Fruit fly (Drosophila melanogaster): ENCODE measurements around the gene Nop56.

Nop56 gene

DNA sequence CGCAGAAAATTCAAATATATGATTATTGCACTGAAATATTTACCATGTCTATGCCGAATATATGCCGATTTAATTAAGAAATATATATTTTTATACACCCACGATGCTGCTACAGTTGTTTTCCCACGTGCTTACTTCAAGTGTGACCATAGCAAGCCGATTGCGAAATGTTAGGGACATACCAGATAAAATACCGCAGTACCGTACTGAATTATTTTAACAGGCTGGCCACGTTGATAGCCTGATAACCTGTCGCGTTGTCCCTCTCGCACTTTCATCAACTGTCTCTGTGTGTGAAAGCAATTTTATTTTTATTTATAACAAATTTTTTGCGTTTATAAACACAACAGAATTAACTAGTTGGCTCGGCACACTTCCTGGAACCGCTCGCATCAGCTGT, at the start of gene Nop56, which contains the start of gene mats:
Nop56 (minus strand) TSS at position 158 of the 400 bp plus-strand sequence.
mats (plus strand) TSS at position 251 of the 400 bp plus-strand sequence.
- TF ChIP-seq Sin3A (optimal IDR thresholded peaks at IDR 0.05) (no peak), Myc (optimal IDR thresholded peaks at IDR 0.05) (no peak)

DNA sequence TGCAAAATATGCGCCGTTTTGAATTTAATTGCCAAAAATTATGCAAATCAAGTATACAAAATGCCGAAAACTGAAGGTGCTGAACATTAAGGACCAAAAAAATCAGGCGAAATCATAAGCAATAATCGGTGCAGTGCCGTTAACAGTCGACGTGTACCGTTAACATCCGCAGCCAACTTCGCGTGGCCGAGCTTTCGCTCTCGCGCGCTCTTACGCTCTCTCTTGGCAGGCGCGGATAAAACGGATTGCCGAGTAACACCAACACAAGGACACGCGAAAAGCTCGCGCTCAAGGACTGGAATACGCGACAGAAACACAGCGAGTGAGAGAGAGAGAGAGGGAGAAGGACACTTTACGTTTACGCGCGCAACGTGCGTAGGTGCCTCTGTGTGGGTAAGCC, 49.2 kb upstream of the Nop56 start:
- TF ChIP-seq insv (optimal IDR thresholded peaks at IDR 0.05) = no peak

DNA sequence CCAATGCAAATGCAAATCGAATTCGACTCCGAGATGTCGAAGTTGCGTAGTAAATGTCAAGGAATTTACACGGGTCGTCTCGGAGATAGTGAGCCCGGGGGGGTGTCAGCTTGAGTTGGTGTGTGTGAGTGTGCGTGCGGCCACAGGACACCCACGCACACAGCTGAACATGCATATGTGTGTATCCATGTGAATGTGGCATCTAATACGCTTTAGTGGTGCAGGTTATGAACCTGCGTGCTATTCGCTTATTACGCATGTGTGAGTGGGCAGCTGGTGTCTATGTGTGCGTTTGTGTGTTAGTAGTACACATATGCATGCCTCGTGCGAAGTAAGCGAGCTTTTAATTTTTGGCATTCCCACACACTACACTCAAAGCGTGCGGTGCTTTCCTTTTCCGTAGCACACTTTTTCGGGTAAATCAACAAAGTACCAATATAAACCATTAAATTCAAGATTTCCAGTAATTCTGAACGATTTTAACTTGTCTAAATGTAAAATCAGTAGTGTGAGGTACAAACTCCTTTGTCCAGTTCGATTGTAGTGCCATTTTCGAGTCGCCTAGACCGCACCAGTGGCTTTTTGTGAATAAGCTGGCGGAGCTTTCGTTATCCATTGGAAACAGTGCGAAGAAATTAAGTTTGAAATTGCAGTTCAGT, 48.1 kb upstream of the Nop56 start:
- TF ChIP-seq ttk (optimal IDR thresholded peaks at IDR 0.05) (no peak), Myc (optimal IDR thresholded peaks at IDR 0.05) (no peak), psq (optimal IDR thresholded peaks at IDR 0.05) (no peak), insv (optimal IDR thresholded peaks at IDR 0.05) (no peak), Sin3A (optimal IDR thresholded peaks at IDR 0.05) (no peak), h (optimal IDR thresholded peaks at IDR 0.05) (no peak)

DNA sequence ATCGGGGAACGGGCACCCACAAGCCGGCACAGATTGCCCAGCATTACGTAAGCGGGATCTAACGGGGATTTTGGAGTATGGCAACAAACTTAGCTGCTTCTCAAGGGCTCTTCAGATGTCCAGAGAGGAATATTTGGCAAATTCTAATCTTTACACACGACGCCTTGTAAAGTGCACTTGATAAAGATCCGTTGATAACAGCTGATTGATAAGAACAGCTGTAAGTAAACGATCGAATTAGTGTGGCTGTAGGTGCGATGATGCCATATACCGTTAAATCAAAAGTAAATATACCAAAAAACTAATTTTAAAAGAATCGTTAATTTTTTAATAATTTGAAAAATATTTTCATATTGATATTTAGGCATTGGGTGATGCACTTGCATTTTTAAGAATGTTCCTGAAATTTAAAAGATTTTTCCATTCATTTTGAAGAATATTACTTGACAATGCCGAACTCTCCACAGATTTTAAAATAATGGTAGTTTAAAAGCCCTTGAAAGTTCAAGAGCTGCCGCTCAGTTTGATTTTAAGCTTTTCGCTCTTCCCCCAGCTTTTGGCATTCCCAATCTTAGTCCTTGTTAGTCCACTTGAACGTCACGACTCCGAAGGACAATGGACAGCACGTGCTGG, 47.2 kb upstream of the Nop56 start, which contains the start of the genes CG5377 and Nrx-1:
CG5377 (minus strand) TSS at position 219 of the 633 bp plus-strand sequence.
Nrx-1 (plus strand) TSS at position 574 of the 633 bp plus-strand sequence.
- TF ChIP-seq h (optimal IDR thresholded peaks at IDR 0.05) (no peak), psq (optimal IDR thresholded peaks at IDR 0.05) (no peak), Sin3A (optimal IDR thresholded peaks at IDR 0.05) (no peak), ttk (optimal IDR thresholded peaks at IDR 0.05) (no peak), insv (optimal IDR thresholded peaks at IDR 0.05) (no peak), Myc (optimal IDR thresholded peaks at IDR 0.05) (no peak)

DNA sequence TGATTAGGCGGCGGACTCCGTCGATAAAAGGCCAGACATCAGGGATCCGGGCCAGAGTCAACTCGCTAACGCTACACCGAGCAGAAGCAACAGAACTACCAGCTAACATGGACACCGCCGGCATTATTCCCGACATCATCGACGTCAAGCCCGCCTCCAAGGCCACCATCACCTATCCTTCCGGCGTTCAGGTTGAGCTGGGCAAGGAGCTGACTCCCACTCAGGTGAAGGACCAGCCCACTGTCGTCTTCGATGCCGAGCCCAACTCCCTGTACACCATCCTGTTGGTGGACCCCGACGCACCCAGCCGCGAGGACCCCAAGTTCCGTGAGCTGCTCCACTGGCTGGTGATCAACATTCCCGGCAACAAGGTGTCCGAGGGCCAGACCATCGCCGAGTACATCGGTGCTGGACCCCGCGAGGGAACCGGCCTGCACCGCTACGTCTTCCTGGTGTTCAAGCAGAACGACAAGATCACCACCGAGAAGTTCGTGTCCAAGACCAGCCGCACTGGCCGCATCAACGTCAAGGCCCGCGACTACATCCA, 45.2 kb upstream of the Nop56 start, which contains the start of gene Pebp1:
Pebp1 (plus strand) TSS at position 51 of the 547 bp plus-strand sequence.
- TF ChIP-seq insv (optimal IDR thresholded peaks at IDR 0.05) (no peak), psq (optimal IDR thresholded peaks at IDR 0.05) (no peak), Sin3A (optimal IDR thresholded peaks at IDR 0.05) (no peak), Myc (optimal IDR thresholded peaks at IDR 0.05) (no peak), ttk (optimal IDR thresholded peaks at IDR 0.05) (no peak), h (optimal IDR thresholded peaks at IDR 0.05) (no peak)

DNA sequence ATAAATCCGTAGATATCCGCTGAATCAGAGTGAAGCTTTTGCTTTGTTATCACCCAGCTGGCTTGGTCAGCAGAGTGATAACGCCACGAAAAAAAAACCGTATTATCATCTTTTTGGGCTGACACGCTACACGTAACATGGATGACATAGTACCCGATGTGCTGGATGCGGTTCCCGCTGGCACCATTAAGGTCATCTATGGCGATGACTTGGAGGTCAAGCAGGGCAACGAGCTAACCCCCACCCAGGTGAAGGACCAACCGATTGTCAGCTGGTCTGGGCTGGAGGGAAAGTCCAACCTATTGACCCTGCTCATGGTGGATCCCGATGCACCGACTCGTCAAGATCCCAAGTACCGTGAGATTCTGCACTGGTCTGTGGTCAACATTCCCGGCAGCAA, 44.3 kb upstream of the Nop56 start:
- no peak for TF ChIP-seq h (optimal IDR thresholded peaks at IDR 0.05)
- no peak for TF ChIP-seq insv (optimal IDR thresholded peaks at IDR 0.05)
- no peak for TF ChIP-seq Myc (optimal IDR thresholded peaks at IDR 0.05)
- TF ChIP-seq ttk (optimal IDR thresholded peaks at IDR 0.05) = no peak
- TF ChIP-seq psq (optimal IDR thresholded peaks at IDR 0.05) = no peak
- TF ChIP-seq Sin3A (optimal IDR thresholded peaks at IDR 0.05) = no peak

DNA sequence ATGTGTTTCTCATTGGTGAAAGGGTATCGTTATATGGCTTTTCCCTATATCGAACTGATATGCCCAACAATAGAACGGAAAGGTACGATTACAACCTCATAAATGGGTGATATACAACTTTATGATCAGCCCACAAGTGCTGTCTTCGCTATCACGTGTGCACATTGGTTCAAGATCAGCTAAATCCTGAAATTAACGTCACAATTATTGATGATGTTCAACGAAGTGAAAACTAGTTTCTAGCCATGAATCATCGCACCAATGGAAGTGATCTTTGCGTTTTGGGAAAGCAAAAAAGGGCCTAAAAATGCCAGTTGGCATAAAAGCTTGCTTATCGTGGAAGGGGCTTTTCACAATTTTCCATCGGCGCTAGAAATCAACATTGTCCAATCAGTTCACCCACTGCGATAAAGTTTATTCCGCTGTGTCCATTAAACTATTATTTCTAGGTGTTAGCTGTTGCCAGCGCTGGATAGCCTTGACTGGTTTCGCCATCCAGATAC, 43.8 kb upstream of the Nop56 start, which contains the start of gene CG7054:
CG7054 (plus strand) TSS at position 375 of the 503 bp plus-strand sequence.
- no peak for TF ChIP-seq insv (optimal IDR thresholded peaks at IDR 0.05)
- TF ChIP-seq ttk (optimal IDR thresholded peaks at IDR 0.05) = no peak
- TF ChIP-seq Sin3A (optimal IDR thresholded peaks at IDR 0.05) = no peak
- TF ChIP-seq Myc (optimal IDR thresholded peaks at IDR 0.05) = no peak
- no peak for TF ChIP-seq psq (optimal IDR thresholded peaks at IDR 0.05)
- no peak for TF ChIP-seq h (optimal IDR thresholded peaks at IDR 0.05)

DNA sequence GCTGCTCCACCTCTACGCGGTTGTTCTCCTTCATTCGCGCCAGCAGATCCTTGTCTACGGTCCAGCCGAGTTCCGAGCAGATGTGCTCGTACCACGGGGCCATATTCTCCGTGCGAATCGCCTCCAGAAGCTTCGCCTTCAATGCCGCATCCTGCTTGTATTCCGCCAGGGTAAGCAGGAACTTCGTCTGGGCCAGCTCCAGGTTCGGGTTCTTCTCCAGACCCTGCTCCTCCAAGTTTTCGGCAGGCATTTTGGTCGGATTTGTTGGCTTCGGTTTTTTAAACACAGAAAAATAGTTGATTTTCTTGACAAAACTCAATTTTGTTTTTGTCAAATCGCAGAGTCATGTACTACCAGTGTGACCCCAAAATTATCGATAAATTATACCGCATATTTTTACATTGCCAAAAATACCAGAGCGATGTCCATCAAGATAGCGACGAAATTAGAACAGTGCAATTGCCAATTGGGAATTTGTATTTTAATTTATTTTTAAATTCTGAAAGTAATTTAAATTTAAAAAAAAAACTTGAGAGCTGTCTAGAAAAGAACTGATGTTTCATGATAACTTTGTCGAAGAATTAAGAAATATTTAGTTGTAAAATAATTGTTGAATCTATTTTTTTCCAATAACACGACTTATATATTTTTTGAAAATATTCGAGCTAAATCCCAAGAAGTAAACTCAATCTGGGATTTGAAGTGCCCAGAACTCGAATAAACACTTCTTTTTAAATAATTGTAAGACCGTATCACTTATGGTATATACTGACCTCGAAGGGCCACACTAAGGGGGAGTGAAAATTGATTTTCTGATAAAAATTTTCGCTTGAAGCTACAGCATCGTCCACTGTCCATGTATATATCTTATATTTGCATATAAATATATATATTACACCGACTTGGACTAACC, 41.1 kb upstream of the Nop56 start, which contains the start of the genes Rpn7 and AP-2mu:
Rpn7 (minus strand) TSS at position 382 of the 913 bp plus-strand sequence.
AP-2mu (plus strand) TSS at position 783 of the 913 bp plus-strand sequence.
- no peak for TF ChIP-seq ttk (optimal IDR thresholded peaks at IDR 0.05)
- TF ChIP-seq Sin3A (optimal IDR thresholded peaks at IDR 0.05) = no peak
- TF ChIP-seq Myc (optimal IDR thresholded peaks at IDR 0.05) = no peak
- TF ChIP-seq h (optimal IDR thresholded peaks at IDR 0.05) = no peak
- TF ChIP-seq insv (optimal IDR thresholded peaks at IDR 0.05) = no peak
- TF ChIP-seq psq (optimal IDR thresholded peaks at IDR 0.05) = no peak

DNA sequence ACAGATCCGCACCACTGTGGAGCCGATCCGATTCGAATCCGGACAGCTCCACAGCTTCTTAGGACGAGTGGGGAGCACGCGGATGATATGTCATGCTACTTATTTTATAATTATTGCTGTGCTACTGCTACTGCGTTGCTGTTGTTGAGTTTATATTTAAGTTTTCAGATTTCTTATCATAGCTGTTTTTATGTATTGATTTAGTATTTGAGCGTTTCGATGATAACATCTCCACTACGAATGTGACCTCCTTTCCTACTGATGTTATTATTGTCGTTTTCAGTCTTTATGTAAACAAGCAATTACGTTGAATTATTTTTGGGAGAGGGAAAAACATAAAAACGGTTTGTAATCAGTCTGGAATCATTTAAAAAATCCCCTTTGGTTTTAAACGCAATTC, 35.1 kb upstream of the Nop56 start:
- no peak for TF ChIP-seq insv (optimal IDR thresholded peaks at IDR 0.05)
- TF ChIP-seq ttk (optimal IDR thresholded peaks at IDR 0.05) = no peak
- TF ChIP-seq Sin3A (optimal IDR thresholded peaks at IDR 0.05) = no peak
- no peak for TF ChIP-seq h (optimal IDR thresholded peaks at IDR 0.05)
- no peak for TF ChIP-seq psq (optimal IDR thresholded peaks at IDR 0.05)
- TF ChIP-seq Myc (optimal IDR thresholded peaks at IDR 0.05) = no peak

DNA sequence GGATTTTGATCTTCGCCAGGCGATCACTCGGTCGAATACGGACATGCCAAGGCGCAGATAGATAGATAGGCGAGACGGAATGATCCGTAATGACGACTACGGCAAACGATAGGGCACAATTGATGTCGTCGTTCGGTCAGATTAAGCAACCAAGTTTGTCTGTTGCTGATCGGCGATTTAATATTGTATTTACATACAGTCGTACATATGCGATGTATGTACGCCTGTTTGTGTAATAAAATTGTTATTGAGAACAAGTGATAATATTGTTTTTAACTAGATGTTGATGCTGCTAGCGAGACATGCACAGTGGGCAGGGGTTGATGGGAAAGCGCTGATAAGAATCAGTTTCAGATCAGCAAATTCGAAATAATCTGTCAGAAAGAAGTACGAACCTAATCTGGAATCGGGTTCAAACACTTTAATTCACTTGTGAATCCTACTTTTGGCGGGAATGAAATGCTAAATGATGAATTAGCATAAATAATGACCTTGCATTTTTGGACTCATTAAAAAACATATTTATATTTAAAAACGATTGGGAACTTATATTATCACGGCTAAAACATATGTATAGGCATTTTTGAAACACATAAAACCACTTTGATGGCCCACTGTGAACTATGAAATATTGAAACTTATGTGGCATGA, 34.6 kb upstream of the Nop56 start:
- TF ChIP-seq insv (optimal IDR thresholded peaks at IDR 0.05) (no peak), ttk (optimal IDR thresholded peaks at IDR 0.05) (no peak), psq (optimal IDR thresholded peaks at IDR 0.05) (no peak), h (optimal IDR thresholded peaks at IDR 0.05) (no peak)
